Fruit fly (Drosophila melanogaster): ENCODE measurements around the gene CG10333.

DNA sequence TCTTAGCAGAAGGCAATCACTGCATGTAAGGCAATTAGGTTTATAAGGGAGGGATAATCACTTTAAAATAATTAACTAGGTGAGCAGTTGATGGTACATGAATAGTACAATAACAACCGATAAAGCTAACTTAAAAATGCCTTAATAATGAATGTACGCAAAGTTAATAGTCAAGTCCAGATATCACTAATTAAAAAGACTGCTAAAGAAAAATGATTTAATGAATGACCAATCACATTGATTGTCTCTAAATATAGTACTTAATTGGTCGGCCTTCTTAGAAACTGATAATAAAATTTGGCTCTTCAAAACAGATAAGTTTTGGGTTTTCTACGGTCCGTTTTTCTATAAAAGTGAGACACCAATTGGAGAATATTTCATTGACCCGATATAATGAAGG lies 1.1 kb upstream of the CG10333 start, which contains the start of gene CG31789:
- TF ChIP-seq Dll (optimal IDR thresholded peaks at IDR 0.05) (no peak), pan (optimal IDR thresholded peaks at IDR 0.05) (no peak), psq (optimal IDR thresholded peaks at IDR 0.05) (no peak), usp (GFP tag; optimal IDR thresholded peaks at IDR 0.05) (no peak), EcR (GFP tag; optimal IDR thresholded peaks at IDR 0.05) (no peak)
